Worm (Caenorhabditis elegans) whole organism, early embryonic: ENCODE data around the gene fbxa-94.

Experiments
- B0310.2 ChIP-seq: sonication (generic microtip); optimal IDR thresholded peaks from 2 replicates; lab custom pipeline; 2016; ENCODE audit warnings: mild to moderate bottlenecking, missing genetic modification characterization, missing compliant biosample characterization
- F13C5.2 ChIP-seq: sonication (generic microtip); optimal IDR thresholded peaks from 2 replicates; lab custom pipeline; 2017; ENCODE audit warnings: mild to moderate bottlenecking, missing genetic modification characterization, inconsistent platforms, missing compliant biosample characterization
- aly-1 ChIP-seq: sonication (generic microtip); optimal IDR thresholded peaks from 2 replicates; lab custom pipeline; 2016; ENCODE audit warnings: missing genetic modification characterization, missing compliant biosample characterization
- ama-1 ChIP-seq: fragments of 150-350 bp; optimal IDR thresholded peaks from 2 replicates; lab custom pipeline; 2014
- ceh-13 ChIP-seq: fragments of 200-800 bp; sonication (Bioruptor generic); optimal IDR thresholded peaks from 2 replicates; lab custom pipeline; 2018; ENCODE audit warnings: mild to moderate bottlenecking, missing genetic modification characterization, missing compliant biosample characterization
- ceh-36 ChIP-seq: sonication (generic microtip); optimal IDR thresholded peaks from 2 replicates; lab custom pipeline; 2016; ENCODE audit warnings: missing genetic modification characterization, inconsistent platforms, missing compliant biosample characterization
- ets-7 ChIP-seq: sonication (generic microtip); optimal IDR thresholded peaks from 2 replicates; lab custom pipeline; 2016; ENCODE audit warnings: missing genotype, missing genetic modification characterization, missing compliant biosample characterization
- flt-1 ChIP-seq: fragments of 200-800 bp; sonication (Bioruptor generic); IDR thresholded peaks from 2 replicates; pipeline ENCODE4 v1.3.6; 2022; ENCODE audit warnings: missing genetic modification characterization, missing compliant biosample characterization
- hmbx-1 ChIP-seq: sonication (generic microtip); optimal IDR thresholded peaks from 2 replicates; lab custom pipeline; 2016; ENCODE audit warnings: mild to moderate bottlenecking, missing genetic modification characterization, missing compliant biosample characterization
- hmg-4 ChIP-seq: fragments of 200-800 bp; sonication (Bioruptor generic); optimal IDR thresholded peaks from 2 replicates; lab custom pipeline; 2018; ENCODE audit warnings: mild to moderate bottlenecking, missing genetic modification characterization, missing compliant biosample characterization
- hnd-1 ChIP-seq: sonication (generic microtip); optimal IDR thresholded peaks from 2 replicates; lab custom pipeline; 2016; ENCODE audit warnings: missing genetic modification characterization, missing compliant biosample characterization
- pes-1 ChIP-seq: fragments of 200-800 bp; sonication (Bioruptor generic); IDR thresholded peaks from 2 replicates; pipeline ENCODE4 v1.3.6; 2022; ENCODE audit warnings: missing genetic modification reagents, missing genetic modification characterization, missing compliant biosample characterization
- scrt-1 ChIP-seq: fragments of 200-800 bp; sonication (Bioruptor generic); IDR thresholded peaks from 2 replicates; pipeline ENCODE4 v1.3.6; 2022; ENCODE audit warnings: missing genetic modification characterization, missing compliant biosample characterization
- sea-1 ChIP-seq: fragments of 200-800 bp; sonication (Bioruptor generic); conservative IDR thresholded peaks from 2 replicates; pipeline ENCODE4 v1.3.6; 2022; ENCODE audit warnings: missing genetic modification characterization, missing compliant biosample characterization
- tbx-11 ChIP-seq: fragments of 200-800 bp; sonication (Bioruptor generic); IDR thresholded peaks from 2 replicates; pipeline ENCODE4 v1.3.6; 2022; ENCODE audit warnings: missing genetic modification characterization, missing compliant biosample characterization
- tbx-37 ChIP-seq: fragments of 200-800 bp; sonication (Bioruptor generic); conservative IDR thresholded peaks from 2 replicates; pipeline ENCODE4 v1.3.6; 2022; ENCODE audit warnings: missing genetic modification reagents, missing genetic modification characterization, missing compliant biosample characterization
- tra-4 ChIP-seq: sonication (generic microtip); optimal IDR thresholded peaks from 2 replicates; lab custom pipeline; 2017; ENCODE audit warnings: missing genetic modification characterization, missing compliant biosample characterization

Gene fbxa-94

DNA sequence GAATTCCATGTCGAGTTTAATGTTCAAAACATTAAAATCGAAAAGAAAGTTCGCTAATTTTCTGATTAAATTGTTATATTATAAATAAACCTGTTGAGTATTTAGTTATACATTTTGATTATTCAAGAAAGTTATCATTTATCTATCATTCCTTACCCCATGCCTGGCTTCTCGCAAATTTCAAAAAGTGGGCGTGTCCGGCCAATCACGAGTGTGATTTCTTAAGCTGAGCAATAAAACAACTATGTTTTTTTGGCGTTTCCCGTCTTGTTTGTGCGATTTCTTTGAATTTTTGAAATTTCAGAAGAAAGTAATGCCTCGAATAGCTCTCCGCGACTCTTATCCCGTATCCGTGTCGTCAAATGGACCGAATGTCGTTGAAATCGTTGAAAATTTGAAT lies at the start of gene fbxa-94:
Gene fbxa-94 (plus strand): TSS at position 301 of the 400 bp plus-strand sequence.
- TF ChIP-seq sea-1 (GFP tag; lab: Robert Waterston, UW) (no peak), hmg-4 (GFP tag; lab: Kevin White, UChicago) (no peak), pes-1 (no peak), tbx-11 (GFP tag; lab: Robert Waterston, UW) (no peak), B0310.2 (tag; lab: Kevin White, UChicago) (no peak), ets-7 (tag; lab: Kevin White, UChicago) (no peak), ceh-36 (tag; lab: Kevin White, UChicago) (no peak), flt-1 (no peak)

DNA sequence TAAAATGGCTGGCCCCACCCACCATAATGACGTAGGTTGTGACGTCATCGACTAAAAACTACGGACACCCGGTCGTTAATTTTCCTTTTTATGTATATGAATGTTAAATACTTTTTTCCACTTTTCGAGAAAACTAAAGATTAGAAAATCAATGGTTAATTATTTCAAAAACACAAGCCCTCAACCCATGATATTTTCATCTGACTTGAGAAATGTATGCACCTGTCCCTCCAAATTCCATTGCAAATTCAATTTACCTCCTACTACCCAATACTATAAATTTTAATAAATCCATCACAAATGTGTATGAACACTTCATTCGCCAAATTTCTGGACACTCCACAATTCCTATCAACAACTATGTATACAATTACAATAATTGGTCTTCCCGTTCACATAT lies 43.6 kb upstream of the fbxa-94 start, which contains the start of gene srh-276:
Gene srh-276 (plus strand): TSS at position 301 of the 400 bp plus-strand sequence.
- no peak for TF ChIP-seq tra-4 (tag; lab: Kevin White, UChicago)
- no peak for TF ChIP-seq hmbx-1 (tag; lab: Kevin White, UChicago)
- no peak for TF ChIP-seq scrt-1 (GFP tag; lab: Robert Waterston, UW)
- TF ChIP-seq ama-1 (lab: Kevin White, UChicago): no peak
- no peak for TF ChIP-seq tbx-37 (GFP tag; lab: Robert Waterston, UW)

DNA sequence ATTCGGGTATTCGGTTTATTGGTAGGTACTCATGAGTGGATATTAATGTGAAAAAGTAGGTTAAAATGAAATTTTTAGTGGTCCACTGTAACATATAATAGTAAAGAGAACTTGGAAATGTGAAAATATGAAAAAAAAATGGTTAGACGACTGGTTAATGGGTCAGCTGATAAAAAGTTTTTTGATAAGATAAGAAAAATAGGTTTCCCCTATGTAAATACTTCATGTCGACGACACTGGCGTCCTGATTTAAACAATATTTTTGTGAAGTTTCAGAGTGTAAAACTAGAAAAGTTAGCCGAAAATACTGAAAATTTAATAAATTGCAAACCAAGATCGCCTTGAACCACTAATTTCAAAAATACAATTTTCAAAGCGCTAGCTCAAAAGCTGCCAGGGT lies 39.6 kb upstream of the fbxa-94 start, which contains the start of gene F21A3.11:
Gene F21A3.11 (minus strand): TSS at position 117 of the 400 bp plus-strand sequence.
- no peak for TF ChIP-seq ceh-36 (tag; lab: Kevin White, UChicago)
- no peak for TF ChIP-seq tbx-37 (GFP tag; lab: Robert Waterston, UW)
- TF ChIP-seq tbx-11 (GFP tag; lab: Robert Waterston, UW): no peak
- no peak for TF ChIP-seq sea-1 (GFP tag; lab: Robert Waterston, UW)
- TF ChIP-seq scrt-1 (GFP tag; lab: Robert Waterston, UW): no peak
- TF ChIP-seq ama-1 (lab: Kevin White, UChicago): no peak
- TF ChIP-seq ets-7 (tag; lab: Kevin White, UChicago): no peak
- TF ChIP-seq ceh-13 (GFP tag; lab: Kevin White, UChicago): no peak
- TF ChIP-seq hmbx-1 (tag; lab: Kevin White, UChicago): no peak
- no peak for TF ChIP-seq B0310.2 (tag; lab: Kevin White, UChicago)
- no peak for TF ChIP-seq hmg-4 (GFP tag; lab: Kevin White, UChicago)
- no peak for TF ChIP-seq hnd-1 (tag; lab: Kevin White, UChicago)
- no peak for TF ChIP-seq aly-1 (tag; lab: Kevin White, UChicago)
- no peak for TF ChIP-seq flt-1
- TF ChIP-seq F13C5.2 (tag; lab: Kevin White, UChicago): no peak
- no peak for TF ChIP-seq tra-4 (tag; lab: Kevin White, UChicago)

DNA sequence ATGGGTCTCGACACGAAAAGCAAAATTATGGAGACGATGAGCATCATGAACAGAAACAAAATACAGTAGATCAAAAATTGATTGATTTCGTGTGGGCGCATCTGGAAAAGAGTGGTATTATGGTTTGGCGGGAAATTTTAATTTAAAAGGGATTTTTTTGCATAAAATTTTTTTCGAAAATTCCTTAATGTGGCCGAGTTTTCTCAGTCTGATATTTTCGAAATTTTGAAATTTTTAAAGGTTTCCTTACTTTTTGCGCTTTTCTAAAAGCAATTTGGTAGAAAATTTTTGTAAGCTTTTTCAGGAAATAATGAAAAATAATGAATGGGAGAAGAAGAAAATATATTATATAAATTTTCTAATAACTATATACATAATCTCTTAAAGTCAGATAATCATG lies 38.8 kb upstream of the fbxa-94 start, which contains the start of gene F21A3.2:
Gene F21A3.2 (minus strand): TSS at position 101 of the 400 bp plus-strand sequence.
- no peak for TF ChIP-seq scrt-1 (GFP tag; lab: Robert Waterston, UW)
- TF ChIP-seq tra-4 (tag; lab: Kevin White, UChicago): no peak
- TF ChIP-seq tbx-11 (GFP tag; lab: Robert Waterston, UW): no peak
- no peak for TF ChIP-seq ama-1 (lab: Kevin White, UChicago)
- no peak for TF ChIP-seq hmg-4 (GFP tag; lab: Kevin White, UChicago)
- TF ChIP-seq hnd-1 (tag; lab: Kevin White, UChicago): no peak
- TF ChIP-seq pes-1: no peak
- TF ChIP-seq ceh-36 (tag; lab: Kevin White, UChicago): no peak
- TF ChIP-seq flt-1: no peak
- TF ChIP-seq F13C5.2 (tag; lab: Kevin White, UChicago): no peak
- TF ChIP-seq tbx-37 (GFP tag; lab: Robert Waterston, UW): no peak
- TF ChIP-seq sea-1 (GFP tag; lab: Robert Waterston, UW): no peak
- no peak for TF ChIP-seq hmbx-1 (tag; lab: Kevin White, UChicago)

DNA sequence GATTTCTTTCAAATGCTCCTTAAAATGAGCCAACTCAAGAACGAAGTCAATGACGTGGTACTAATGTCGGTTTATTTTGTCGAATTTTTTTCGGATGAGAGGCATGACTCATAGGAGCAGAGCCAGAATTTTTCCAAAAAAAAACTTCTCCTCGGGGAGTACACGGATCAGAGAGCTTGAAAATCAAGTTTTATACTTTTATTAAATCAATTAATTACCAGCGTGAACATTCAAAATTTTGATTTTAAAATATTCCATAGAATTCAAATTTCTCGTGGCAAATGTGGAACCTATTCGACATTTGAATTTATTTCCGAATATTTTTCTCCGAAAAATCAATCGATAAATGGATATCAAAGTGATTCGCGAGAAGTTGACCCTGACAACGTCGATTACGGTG lies 36.4 kb upstream of the fbxa-94 start, which contains the start of gene F21A3.4:
Gene F21A3.4 (plus strand): TSS at position 301 of the 400 bp plus-strand sequence.
- TF ChIP-seq hmbx-1 (tag; lab: Kevin White, UChicago) (no peak), hnd-1 (tag; lab: Kevin White, UChicago) (no peak), tbx-37 (GFP tag; lab: Robert Waterston, UW) (no peak), sea-1 (GFP tag; lab: Robert Waterston, UW) (no peak), aly-1 (tag; lab: Kevin White, UChicago) (no peak), scrt-1 (GFP tag; lab: Robert Waterston, UW) (no peak), flt-1 (no peak), ceh-36 (tag; lab: Kevin White, UChicago) (no peak), tbx-11 (GFP tag; lab: Robert Waterston, UW) (no peak), ets-7 (tag; lab: Kevin White, UChicago) (no peak), ceh-13 (GFP tag; lab: Kevin White, UChicago) (no peak)

DNA sequence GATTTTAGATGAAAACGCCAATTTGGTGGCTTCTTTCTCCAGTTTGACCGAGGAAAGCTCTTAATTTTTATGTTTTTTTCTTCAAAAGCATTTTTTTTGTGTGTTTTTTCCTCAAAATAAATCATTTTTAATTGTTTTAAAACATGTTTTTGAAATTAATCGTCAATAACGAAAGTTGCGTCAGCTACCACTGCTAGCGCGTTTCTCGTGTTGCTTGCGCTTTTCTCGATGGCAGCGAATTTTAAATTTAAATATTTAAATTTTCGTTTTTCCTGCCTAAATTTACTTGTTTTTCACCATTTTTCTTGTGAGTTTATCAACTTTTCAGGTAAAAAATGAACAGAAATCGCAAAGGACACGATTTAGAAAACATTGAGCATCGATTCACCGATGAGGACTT lies 34.8 kb upstream of the fbxa-94 start, which contains the start of gene prde-1:
Gene prde-1 (plus strand): TSS at position 322 of the 400 bp plus-strand sequence.
- TF ChIP-seq flt-1 (no peak), hmg-4 (GFP tag; lab: Kevin White, UChicago) (no peak), pes-1 (no peak), ama-1 (lab: Kevin White, UChicago) (no peak), F13C5.2 (tag; lab: Kevin White, UChicago) (no peak), ceh-13 (GFP tag; lab: Kevin White, UChicago) (no peak), ceh-36 (tag; lab: Kevin White, UChicago) (no peak), hnd-1 (tag; lab: Kevin White, UChicago) (no peak), ets-7 (tag; lab: Kevin White, UChicago) (no peak), aly-1 (tag; lab: Kevin White, UChicago) (no peak), tra-4 (tag; lab: Kevin White, UChicago) (no peak), scrt-1 (GFP tag; lab: Robert Waterston, UW) (no peak), tbx-11 (GFP tag; lab: Robert Waterston, UW) (no peak), tbx-37 (GFP tag; lab: Robert Waterston, UW) (no peak), hmbx-1 (tag; lab: Kevin White, UChicago) (no peak)

DNA sequence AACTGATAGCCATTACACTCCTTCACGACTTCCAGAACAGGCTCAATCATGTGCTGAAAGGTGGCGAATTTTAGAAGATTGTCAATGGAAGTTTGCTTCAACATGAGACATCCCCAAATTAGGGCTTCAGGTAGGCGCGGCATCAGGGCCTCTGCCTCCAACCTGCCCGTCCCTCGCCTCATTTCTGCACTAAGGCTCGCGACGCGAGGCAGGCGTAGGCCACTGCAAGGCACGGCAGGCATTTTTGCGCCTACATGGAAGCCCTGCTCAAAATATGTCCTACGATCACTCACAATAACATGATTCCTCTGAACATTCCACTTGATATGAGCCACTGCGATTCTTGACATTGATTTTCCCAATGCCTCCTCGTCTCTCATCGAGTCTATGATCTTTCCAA lies 29.5 kb upstream of the fbxa-94 start:
- TF ChIP-seq tra-4 (tag; lab: Kevin White, UChicago) (no peak), hnd-1 (tag; lab: Kevin White, UChicago) (no peak), hmg-4 (GFP tag; lab: Kevin White, UChicago) (no peak), B0310.2 (tag; lab: Kevin White, UChicago) (no peak), tbx-11 (GFP tag; lab: Robert Waterston, UW) (no peak), hmbx-1 (tag; lab: Kevin White, UChicago) (no peak), ceh-13 (GFP tag; lab: Kevin White, UChicago) (no peak), ceh-36 (tag; lab: Kevin White, UChicago) (no peak), ama-1 (lab: Kevin White, UChicago) (no peak), scrt-1 (GFP tag; lab: Robert Waterston, UW) (no peak), sea-1 (GFP tag; lab: Robert Waterston, UW) (no peak), flt-1 (no peak), pes-1 (no peak), aly-1 (tag; lab: Kevin White, UChicago) (no peak), F13C5.2 (tag; lab: Kevin White, UChicago) (no peak), tbx-37 (GFP tag; lab: Robert Waterston, UW) (no peak), ets-7 (tag; lab: Kevin White, UChicago) (no peak)
